Worm (Caenorhabditis elegans) whole organism, late embryonic: ENCODE data around the gene R12B2.2.

Experiments
- ama-1 ChIP-seq: fragments of 150-350 bp; optimal IDR thresholded peaks from 2 replicates; lab custom pipeline; 2014
- ets-4 ChIP-seq: sonication (generic microtip); optimal IDR thresholded peaks from 2 replicates; lab custom pipeline; 2016; ENCODE audit warnings: missing genetic modification characterization, missing compliant biosample characterization
- eyg-1 ChIP-seq: sonication (generic microtip); optimal IDR thresholded peaks from 2 replicates; lab custom pipeline; 2016; ENCODE audit warnings: missing genotype, missing genetic modification characterization, missing compliant biosample characterization
- fkh-10 ChIP-seq: fragments of 150-350 bp; optimal IDR thresholded peaks from 2 replicates; lab custom pipeline; 2014; ENCODE audit warnings: missing biosample characterization, missing genetic modification reagents, missing genetic modification characterization
- sox-4 ChIP-seq: sonication (generic microtip); optimal IDR thresholded peaks from 2 replicates; lab custom pipeline; 2017; ENCODE audit warnings: mild to moderate bottlenecking, missing genetic modification characterization, inconsistent platforms, missing compliant biosample characterization
- unc-3 ChIP-seq, 2 experiments: fragments of 200-800 bp in 1 of 2; sonication (Bioruptor generic) in 1 of 2; sonication (generic microtip) in 1 of 2; conservative IDR thresholded peaks in 1 of 2; optimal IDR thresholded peaks in 1 of 2; 2 replicates each; pipeline versions ENCODE4 v1.3.6 to Lab custom; 2016 to 2022; ENCODE audit warnings: missing compliant biosample characterization in 2 of 2, missing genetic modification characterization in 2 of 2, missing genetic modification reagents in 1 of 2

DNA sequence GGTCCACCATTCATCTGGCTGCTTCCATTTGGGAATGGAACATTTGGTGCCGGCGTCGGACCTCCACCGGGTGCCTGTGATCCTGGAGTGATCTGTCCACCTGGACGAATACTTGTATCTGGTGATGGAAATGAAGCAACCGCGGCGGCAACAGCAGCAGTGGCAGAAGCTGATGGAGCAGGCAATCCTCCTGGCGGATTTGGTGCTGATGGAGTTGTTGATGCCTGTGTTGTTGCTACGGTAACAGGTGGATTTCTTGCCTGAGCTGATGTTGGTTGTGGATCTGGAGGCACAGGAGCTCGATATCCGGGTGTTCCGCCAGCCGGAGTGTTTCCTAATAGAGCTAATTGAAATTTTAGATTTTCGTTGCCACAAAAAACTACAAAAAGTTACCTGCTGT lies 25.6 kb downstream of the R12B2.2 start:
- TF ChIP-seq sox-4 (tag; lab: Kevin White, UChicago) = no peak
- no peak for TF ChIP-seq ets-4 (tag; lab: Kevin White, UChicago)
- no peak for TF ChIP-seq eyg-1 (tag; lab: Kevin White, UChicago)
- TF ChIP-seq unc-3 (GFP tag; conservative IDR thresholded peaks at IDR 0.05; lab: Robert Waterston, UW) = no peak
- no peak for TF ChIP-seq unc-3 (tag; optimal IDR thresholded peaks at IDR 0.05; lab: Kevin White, UChicago)
- no peak for TF ChIP-seq fkh-10 (GFP tag; lab: Kevin White, UChicago)
- no peak for TF ChIP-seq ama-1 (lab: Kevin White, UChicago)
